Worm (Caenorhabditis elegans) whole organism, late embryonic: ENCODE results near the gene vab-9.

Experiments used
- K09A11.1 ChIP-seq: sonication (generic microtip); optimal IDR thresholded peaks from 2 replicates; lab custom pipeline; 2017; ENCODE audit warnings: antibody characterized with exemption, mild to moderate bottlenecking, missing genetic modification characterization, missing compliant biosample characterization; ENCODE audit not compliant: insufficient read depth
- T23F11.4 ChIP-seq: fragments of 200-800 bp; sonication (Bioruptor generic); optimal IDR thresholded peaks from 2 replicates; lab custom pipeline; 2018; ENCODE audit warnings: mild to moderate bottlenecking, missing genetic modification characterization, missing compliant biosample characterization
- ahr-1 ChIP-seq: sonication (generic microtip); optimal IDR thresholded peaks from 2 replicates; lab custom pipeline; 2016; ENCODE audit warnings: missing genetic modification characterization, missing compliant biosample characterization
- ama-1 ChIP-seq: fragments of 150-350 bp; optimal IDR thresholded peaks from 2 replicates; lab custom pipeline; 2014
- ceh-14 ChIP-seq: sonication (generic microtip); optimal IDR thresholded peaks from 2 replicates; lab custom pipeline; 2016; ENCODE audit warnings: missing genotype, missing genetic modification characterization, missing compliant biosample characterization
- ceh-2 ChIP-seq: sonication (generic microtip); optimal IDR thresholded peaks from 2 replicates; lab custom pipeline; 2016; ENCODE audit warnings: missing genotype, missing genetic modification characterization, missing compliant biosample characterization
- ceh-45 ChIP-seq: fragments of 200-800 bp; sonication (Bioruptor generic); IDR thresholded peaks from 2 replicates; pipeline ENCODE4 v1.3.6; 2022; ENCODE audit warnings: missing genetic modification reagents, missing genetic modification characterization, missing compliant biosample characterization
- eyg-1 ChIP-seq: sonication (generic microtip); optimal IDR thresholded peaks from 2 replicates; lab custom pipeline; 2016; ENCODE audit warnings: missing genotype, missing genetic modification characterization, missing compliant biosample characterization
- fkh-10 ChIP-seq: fragments of 150-350 bp; optimal IDR thresholded peaks from 2 replicates; lab custom pipeline; 2014; ENCODE audit warnings: missing biosample characterization, missing genetic modification reagents, missing genetic modification characterization
- nfya-1 ChIP-seq: sonication (generic microtip); optimal IDR thresholded peaks from 2 replicates; lab custom pipeline; 2017; ENCODE audit warnings: missing genetic modification characterization, mild to moderate bottlenecking, missing compliant biosample characterization, antibody characterized with exemption, moderate library complexity
- pqm-1 ChIP-seq: sonication (generic microtip); optimal IDR thresholded peaks from 2 replicates; lab custom pipeline; 2016; ENCODE audit warnings: missing genetic modification characterization, missing compliant biosample characterization

- no peak for TF ChIP-seq ceh-45 (GFP tag; lab: Robert Waterston, UW)
- TF ChIP-seq nfya-1 (tag; lab: Kevin White, UChicago), result no peak
- no peak for TF ChIP-seq fkh-10 (GFP tag; lab: Kevin White, UChicago)
- no peak for TF ChIP-seq K09A11.1 (tag; lab: Kevin White, UChicago)
- no peak for TF ChIP-seq ama-1
- no peak for TF ChIP-seq eyg-1 (tag; lab: Kevin White, UChicago)
- no peak for TF ChIP-seq ceh-2 (tag; lab: Kevin White, UChicago)
- no peak for TF ChIP-seq ceh-14
- TF ChIP-seq T23F11.4 (GFP tag; lab: Kevin White, UChicago), result no peak
- no peak for TF ChIP-seq pqm-1 (tag; lab: Kevin White, UChicago)
- no peak for TF ChIP-seq ahr-1 (tag; lab: Kevin White, UChicago)
Observed at ce11 chrII:8643627-8644356, 6.3 kb upstream of the vab-9 start.
